Fruit fly (Drosophila melanogaster): ENCODE measurements around the gene Spt3.

dm6 chr3R:11973826-11974225 is 43.1 kb upstream of the Spt3 start:
- TF ChIP-seq CG8478 (optimal IDR thresholded peaks at IDR 0.05) (no peak), CTCF (optimal IDR thresholded peaks at IDR 0.05) (no peak)
